Fruit fly (Drosophila melanogaster): ENCODE data around the gene Arv1.

Arv1 gene

dm6 chr3L:21492723-21493316 lies 36.3 kb downstream of the Arv1 start, which contains the start of the genes CG7202 and CG7519:
TSS of gene CG7202 (minus strand) at chr3L:21492773.
TSS of gene CG7519 (plus strand) at chr3L:21493083.
- no peak for TF ChIP-seq noc (tag; optimal IDR thresholded peaks at IDR 0.05)

- TF ChIP-seq noc (tag; optimal IDR thresholded peaks at IDR 0.05) = no peak
Measured at dm6 chr3L:21490486-21490885, 38.6 kb downstream of the Arv1 start, which contains the start of gene Neu2. TSS of gene Neu2 (minus strand) at chr3L:21490586.

dm6 chr3L:21483837-21484236 lies 45.3 kb downstream of the Arv1 start:
- no peak for TF ChIP-seq noc (tag; optimal IDR thresholded peaks at IDR 0.05)

- no peak for TF ChIP-seq noc (tag; optimal IDR thresholded peaks at IDR 0.05)
Measured at dm6 chr3L:21482100-21482499, 47.0 kb downstream of the Arv1 start.

- TF ChIP-seq noc (tag; optimal IDR thresholded peaks at IDR 0.05) = no peak
Measured at dm6 chr3L:21479636-21480035, 49.5 kb downstream of the Arv1 start.
